Worm (Caenorhabditis elegans) whole organism, L3 larva: ENCODE data around the gene far-4.
A peak's percentile ranks its signal among the peaks of the same experiment; 100 is the strongest.

Source experiments
- R02D3.7 ChIP-seq: fragments of 150-350 bp; optimal IDR thresholded peaks from 2 replicates; lab custom pipeline; 2014; ENCODE audit warnings: missing biosample characterization, missing genetic modification characterization
- ZK546.5 ChIP-seq: sonication (generic microtip); optimal IDR thresholded peaks from 2 replicates; lab custom pipeline; 2017; ENCODE audit warnings: missing biosample characterization, missing genetic modification characterization
- ama-1 ChIP-seq: fragments of 150-350 bp; optimal IDR thresholded peaks from 2 replicates; lab custom pipeline; 2018
- ceh-16 ChIP-seq: sonication (generic microtip); optimal IDR thresholded peaks from 2 replicates; lab custom pipeline; 2017; ENCODE audit warnings: missing biosample characterization, missing genetic modification characterization
- ceh-28 ChIP-seq: fragments of 150-350 bp; optimal IDR thresholded peaks from 2 replicates; lab custom pipeline; 2014; ENCODE audit warnings: missing biosample characterization, missing genetic modification reagents, missing genetic modification characterization
- ceh-9 ChIP-seq: sonication (generic microtip); optimal IDR thresholded peaks from 2 replicates; lab custom pipeline; 2018; ENCODE audit warnings: missing biosample characterization, missing genetic modification characterization
- daf-12 ChIP-seq: fragments of 150-350 bp; optimal IDR thresholded peaks from 2 replicates; lab custom pipeline; 2014; ENCODE audit warnings: missing biosample characterization, missing genetic modification reagents, missing genetic modification characterization
- egl-27 ChIP-seq: sonication (generic microtip); optimal IDR thresholded peaks from 4 replicates; lab custom pipeline; 2017; ENCODE audit warnings: missing biosample characterization, missing genetic modification reagents, missing genetic modification characterization
- egl-5 ChIP-seq: fragments of 150-350 bp; optimal IDR thresholded peaks from 2 replicates; lab custom pipeline; 2017; ENCODE audit warnings: missing biosample characterization, missing genetic modification reagents, missing genetic modification characterization, inconsistent platforms
- elt-1 ChIP-seq: fragments of 150-350 bp; optimal IDR thresholded peaks from 2 replicates; lab custom pipeline; 2014; ENCODE audit warnings: missing biosample characterization, missing genetic modification characterization
- elt-2 ChIP-seq: sonication (generic microtip); optimal IDR thresholded peaks from 2 replicates; lab custom pipeline; 2016; ENCODE audit warnings: missing genetic modification reagents, mild to moderate bottlenecking, missing genetic modification characterization, missing compliant biosample characterization
- elt-3 ChIP-seq, 3 experiments: fragments of 150-350 bp in 1 of 3; sonication (generic microtip) in 2 of 3; optimal IDR thresholded peaks; 2 replicates in 2 of 3; 4 replicates in 1 of 3; lab custom pipeline; 2014 to 2017; ENCODE audit warnings: missing biosample characterization in 3 of 3, missing genetic modification characterization in 3 of 3
- eor-1 ChIP-seq, 2 experiments: fragments of 150-350 bp; optimal IDR thresholded peaks; 2 replicates each; lab custom pipeline; 2014 to 2018; ENCODE audit warnings: missing biosample characterization in 2 of 2, missing genetic modification characterization in 2 of 2
- fkh-10 ChIP-seq: sonication (generic microtip); optimal IDR thresholded peaks from 2 replicates; lab custom pipeline; 2017; ENCODE audit warnings: missing biosample characterization, missing genetic modification reagents, missing genetic modification characterization
- fkh-2 ChIP-seq: fragments of 150-350 bp; optimal IDR thresholded peaks from 2 replicates; lab custom pipeline; 2014; ENCODE audit warnings: missing biosample characterization, missing genetic modification reagents, missing genetic modification characterization
- fos-1 ChIP-seq: fragments of 150-350 bp; optimal IDR thresholded peaks from 2 replicates; lab custom pipeline; 2014; ENCODE audit warnings: missing biosample characterization, missing genetic modification characterization
- jun-1 ChIP-seq: fragments of 150-350 bp; optimal IDR thresholded peaks from 2 replicates; lab custom pipeline; 2014; ENCODE audit warnings: missing biosample characterization, missing genetic modification reagents, missing genetic modification characterization
- lin-39 ChIP-seq: fragments of 150-350 bp; optimal IDR thresholded peaks from 2 replicates; lab custom pipeline; 2018; ENCODE audit warnings: missing biosample characterization, missing genetic modification reagents, missing genetic modification characterization
- lsy-12 ChIP-seq: sonication (generic microtip); optimal IDR thresholded peaks from 2 replicates; lab custom pipeline; 2016; ENCODE audit warnings: mild to moderate bottlenecking, missing genetic modification characterization, missing compliant biosample characterization
- mdl-1 ChIP-seq: fragments of 150-350 bp; optimal IDR thresholded peaks from 2 replicates; lab custom pipeline; 2014; ENCODE audit warnings: missing biosample characterization, missing genetic modification characterization
- nfya-1 ChIP-seq: sonication (generic microtip); optimal IDR thresholded peaks from 2 replicates; lab custom pipeline; 2017; ENCODE audit warnings: missing genetic modification characterization, mild to moderate bottlenecking, missing compliant biosample characterization, antibody characterized with exemption, moderate library complexity; ENCODE audit not compliant: insufficient read depth
- nhr-11 ChIP-seq: fragments of 150-350 bp; optimal IDR thresholded peaks from 2 replicates; lab custom pipeline; 2014; ENCODE audit warnings: missing biosample characterization, missing genetic modification characterization
- nhr-12 ChIP-seq: fragments of 150-350 bp; optimal IDR thresholded peaks from 2 replicates; lab custom pipeline; 2014; ENCODE audit warnings: missing biosample characterization, missing genetic modification characterization
- nhr-23 ChIP-seq: fragments of 150-350 bp; optimal IDR thresholded peaks from 2 replicates; lab custom pipeline; 2014; ENCODE audit warnings: missing biosample characterization, missing genetic modification reagents, missing genetic modification characterization
- nhr-237 ChIP-seq: fragments of 150-350 bp; optimal IDR thresholded peaks from 2 replicates; lab custom pipeline; 2014; ENCODE audit warnings: missing biosample characterization, missing genetic modification characterization
- nhr-25 ChIP-seq: sonication (generic microtip); optimal IDR thresholded peaks from 2 replicates; lab custom pipeline; 2017; ENCODE audit warnings: missing biosample characterization, missing genetic modification characterization
- nhr-28 ChIP-seq: fragments of 150-350 bp; optimal IDR thresholded peaks from 2 replicates; lab custom pipeline; 2014; ENCODE audit warnings: missing biosample characterization, missing genetic modification characterization
- nhr-43 ChIP-seq: sonication (generic microtip); optimal IDR thresholded peaks from 2 replicates; lab custom pipeline; 2016; ENCODE audit warnings: mild to moderate bottlenecking, missing genetic modification characterization, missing compliant biosample characterization; ENCODE audit not compliant: poor library complexity, severe bottlenecking
- nhr-67 ChIP-seq: fragments of 150-350 bp; optimal IDR thresholded peaks from 2 replicates; lab custom pipeline; 2014; ENCODE audit warnings: missing biosample characterization, missing genetic modification characterization
- nhr-76 ChIP-seq: fragments of 150-350 bp; sonication (generic microtip); optimal IDR thresholded peaks from 5 replicates; lab custom pipeline; 2014; ENCODE audit warnings: missing biosample characterization, missing genetic modification characterization
- nhr-77 ChIP-seq: fragments of 150-350 bp; optimal IDR thresholded peaks from 2 replicates; lab custom pipeline; 2014; ENCODE audit warnings: missing biosample characterization, missing genetic modification characterization
- pha-4 ChIP-seq: fragments of 150-350 bp; optimal IDR thresholded peaks from 2 replicates; lab custom pipeline; 2014; ENCODE audit warnings: missing biosample characterization, missing genetic modification reagents, missing genetic modification characterization
- pqm-1 ChIP-seq: fragments of 150-350 bp; optimal IDR thresholded peaks from 2 replicates; lab custom pipeline; 2017; ENCODE audit warnings: missing biosample characterization, missing genetic modification characterization, inconsistent platforms
- sea-2 ChIP-seq: fragments of 150-350 bp; sonication (generic microtip); optimal IDR thresholded peaks from 4 replicates; lab custom pipeline; 2014; ENCODE audit warnings: missing biosample characterization, missing genetic modification reagents, missing genetic modification characterization
- skn-1 ChIP-seq: fragments of 150-350 bp; optimal IDR thresholded peaks from 2 replicates; lab custom pipeline; 2014; ENCODE audit warnings: missing biosample characterization, missing genetic modification characterization
- tbx-2 ChIP-seq: sonication (generic microtip); optimal IDR thresholded peaks from 2 replicates; lab custom pipeline; 2016; ENCODE audit warnings: mild to moderate bottlenecking, missing genetic modification characterization, missing compliant biosample characterization
- unc-39 ChIP-seq: sonication (generic microtip); optimal IDR thresholded peaks from 4 replicates; lab custom pipeline; 2017; ENCODE audit warnings: missing biosample characterization, missing genetic modification characterization
- unc-62 ChIP-seq: fragments of 150-350 bp; sonication (generic microtip); optimal IDR thresholded peaks from 4 replicates; lab custom pipeline; 2014; ENCODE audit warnings: missing biosample characterization, missing genetic modification reagents, missing genetic modification characterization
- zag-1 ChIP-seq: fragments of 150-350 bp; optimal IDR thresholded peaks from 2 replicates; lab custom pipeline; 2014; ENCODE audit warnings: missing biosample characterization, missing genetic modification characterization
- ztf-11 ChIP-seq: fragments of 150-350 bp; optimal IDR thresholded peaks from 2 replicates; lab custom pipeline; 2014; ENCODE audit warnings: missing biosample characterization, missing genetic modification characterization

The far-4 gene

ce11 chrV:12999559-12999958, at the start of gene far-4:
TSS of gene far-4 (minus strand) at chrV:12999659.
- TF ChIP-seq zag-1 (tag; lab: Kevin White, UChicago) = no peak
- TF ChIP-seq nhr-76 = no peak
- TF ChIP-seq fkh-2 (tag; lab: Kevin White, UChicago) = no peak
- no peak for TF ChIP-seq elt-1 (tag; lab: Kevin White, UChicago)
- no peak for TF ChIP-seq mdl-1
- no peak for TF ChIP-seq nhr-77 (tag; lab: Kevin White, UChicago)
- no peak for TF ChIP-seq fkh-10 (GFP tag; lab: Kevin White, UChicago)
- TF ChIP-seq nhr-28 (tag; lab: Kevin White, UChicago) = no peak
- no peak for TF ChIP-seq sea-2 (GFP tag; lab: Kevin White, UChicago)
- TF ChIP-seq ZK546.5 = no peak
- TF ChIP-seq lin-39 (tag; lab: Kevin White, UChicago) = no peak
- no peak for TF ChIP-seq ceh-16
- TF ChIP-seq ceh-28 (tag; lab: Kevin White, UChicago) = no peak
- no peak for TF ChIP-seq R02D3.7 (tag; lab: Kevin White, UChicago)
- no peak for TF ChIP-seq nfya-1
- no peak for TF ChIP-seq unc-39 (tag; lab: Kevin White, UChicago)
- no peak for TF ChIP-seq elt-2 (tag; lab: Kevin White, UChicago)
- no peak for TF ChIP-seq nhr-23 (tag; lab: Kevin White, UChicago)

ce11 chrV:13049149-13049610, 49.7 kb upstream of the far-4 start, which contains the start of gene W07G4.8:
TSS of gene W07G4.8 (minus strand) at chrV:13049560.
- peak; percentile 80 for TF ChIP-seq elt-2 (tag; lab: Kevin White, UChicago)
- no peak for TF ChIP-seq eor-1 (tag; optimal IDR thresholded peaks at IDR 0.05; lab: Kevin White, UChicago)
- TF ChIP-seq daf-12 = no peak
- TF ChIP-seq fos-1 = no peak
- TF ChIP-seq elt-3 (tag; optimal IDR thresholded peaks at IDR 0.05; lab: Kevin White, UChicago) = no peak
- TF ChIP-seq pha-4 = peak; percentile 41
- no peak for TF ChIP-seq jun-1 (tag; lab: Kevin White, UChicago)
- TF ChIP-seq pqm-1 (tag; lab: Kevin White, UChicago) = peak; percentile 78
- TF ChIP-seq nhr-77 (tag; lab: Kevin White, UChicago) = no peak
- TF ChIP-seq egl-5 (tag; lab: Kevin White, UChicago) = no peak
- no peak for TF ChIP-seq nhr-28 (tag; lab: Kevin White, UChicago)
- TF ChIP-seq nhr-12 (tag; lab: Kevin White, UChicago) = no peak
- TF ChIP-seq, all 47 proteins: peak for 3

- TF ChIP-seq pqm-1 (tag; lab: Kevin White, UChicago) (peak; percentile 76), nhr-25 (no peak), R02D3.7 (tag; lab: Kevin White, UChicago) (no peak), pha-4 (no peak), elt-2 (tag; lab: Kevin White, UChicago) (peak; percentile 89), egl-27 (tag; lab: Kevin White, UChicago) (no peak), fos-1 (no peak), sea-2 (GFP tag; lab: Kevin White, UChicago) (no peak), jun-1 (tag; lab: Kevin White, UChicago) (no peak), ceh-28 (tag; lab: Kevin White, UChicago) (no peak), fkh-10 (GFP tag; lab: Kevin White, UChicago) (no peak)
- TF ChIP-seq, all 47 proteins: peak for 2
Observed at ce11 chrV:13047574-13048030, 48.1 kb upstream of the far-4 start, which contains the start of gene W07G4.5. TSS of gene W07G4.5 (plus strand) at chrV:13047980.

- TF ChIP-seq nhr-67 (no peak), elt-3 (tag; optimal IDR thresholded peaks at IDR 0.05; lab: Kevin White, UChicago) (no peak), ama-1 (lab: Kevin White, UChicago) (no peak), egl-5 (tag; lab: Kevin White, UChicago) (no peak), elt-1 (tag; lab: Kevin White, UChicago) (no peak), pha-4 (peak; percentile 3), nhr-11 (tag; lab: Kevin White, UChicago) (no peak), fkh-2 (tag; lab: Kevin White, UChicago) (no peak), unc-62 (GFP tag; lab: Kevin White, UChicago) (no peak), tbx-2 (tag; lab: Kevin White, UChicago) (no peak), ztf-11 (tag; lab: Kevin White, UChicago) (no peak), lsy-12 (tag; lab: Kevin White, UChicago) (no peak), daf-12 (no peak), fos-1 (no peak), pqm-1 (tag; lab: Kevin White, UChicago) (peak; percentile 46), elt-2 (tag; lab: Kevin White, UChicago) (peak; percentile 78), egl-27 (tag; lab: Kevin White, UChicago) (no peak), R02D3.7 (tag; lab: Kevin White, UChicago) (no peak), eor-1 (tag; optimal IDR thresholded peaks at IDR 0.05; lab: Kevin White, UChicago) (no peak), nhr-237 (tag; lab: Kevin White, UChicago) (no peak), nhr-76 (no peak), nhr-77 (tag; lab: Kevin White, UChicago) (no peak), nhr-23 (tag; lab: Kevin White, UChicago) (peak; percentile 36), ZK546.5 (no peak), jun-1 (tag; lab: Kevin White, UChicago) (no peak), nhr-43 (peak; percentile 59), ceh-9 (no peak), lin-39 (tag; lab: Kevin White, UChicago) (no peak), skn-1 (no peak)
Observed at ce11 chrV:13046125-13047123, 47.0 kb upstream of the far-4 start.
